Fruit fly (Drosophila melanogaster): Measurements from ENCODE around the gene Gr98c.

dm6 chr3R:27593174-27593573 is 48.9 kb downstream of the Gr98c start:
- no peak for TF ChIP-seq CG4318 (GFP tag; optimal IDR thresholded peaks at IDR 0.05)
- no peak for TF ChIP-seq OdsH (GFP tag; optimal IDR thresholded peaks at IDR 0.05)
- TF ChIP-seq Hr4 (GFP tag; optimal IDR thresholded peaks at IDR 0.05) = no peak
- no peak for TF ChIP-seq CG3032 (tag; optimal IDR thresholded peaks at IDR 0.05)
- no peak for TF ChIP-seq CG11902 (GFP tag; optimal IDR thresholded peaks at IDR 0.05)
- no peak for TF ChIP-seq fkh (GFP tag; optimal IDR thresholded peaks at IDR 0.05)
- TF ChIP-seq dsx (GFP tag; optimal IDR thresholded peaks at IDR 0.05; ENCODE audit: poor library complexity, severe bottlenecking) = no peak
- no peak for TF ChIP-seq Gug (GFP tag; IDR thresholded peaks at IDR 0.05)
- no peak for TF ChIP-seq CG16779 (tag; optimal IDR thresholded peaks at IDR 0.05)
- peak; percentile 86 for TF ChIP-seq Sox102F (GFP tag; optimal IDR thresholded peaks at IDR 0.05)
- TF ChIP-seq Ets21C (GFP tag; optimal IDR thresholded peaks at IDR 0.05) = peak; percentile 47
- TF ChIP-seq CG31627 (GFP tag; optimal IDR thresholded peaks at IDR 0.05) = peak; percentile 58
